Worm (Caenorhabditis elegans): ENCODE results near the gene H03G16.7.

H03G16.7 gene

ce11 chrX:15055914-15056313, at the start of gene H03G16.7:
Gene H03G16.7, minus strand, starts transcription at chrX:15056014.
- TF ChIP-seq ama-1 (optimal IDR thresholded peaks at IDR 0.05): no peak

- TF ChIP-seq flt-1 (GFP tag; IDR thresholded peaks at IDR 0.05) (no peak), ceh-36 (tag; optimal IDR thresholded peaks at IDR 0.05) (no peak), hmg-4 (GFP tag; optimal IDR thresholded peaks at IDR 0.05) (no peak), hmbx-1 (tag; optimal IDR thresholded peaks at IDR 0.05) (no peak)
Observed at ce11 chrX:15104963-15105493, 49.2 kb upstream of the H03G16.7 start.

ce11 chrX:15103481-15103880, 47.7 kb upstream of the H03G16.7 start:
- TF ChIP-seq aly-1 (tag; optimal IDR thresholded peaks at IDR 0.05): no peak
- TF ChIP-seq ceh-36 (tag; optimal IDR thresholded peaks at IDR 0.05): no peak
- TF ChIP-seq pes-1 (GFP tag; IDR thresholded peaks at IDR 0.05): no peak
- no peak for TF ChIP-seq B0310.2 (tag; optimal IDR thresholded peaks at IDR 0.05)
- no peak for TF ChIP-seq hmg-4 (GFP tag; optimal IDR thresholded peaks at IDR 0.05)
- TF ChIP-seq tra-4 (tag; optimal IDR thresholded peaks at IDR 0.05): no peak
- TF ChIP-seq ets-7 (tag; optimal IDR thresholded peaks at IDR 0.05): no peak
- TF ChIP-seq ceh-13 (GFP tag; optimal IDR thresholded peaks at IDR 0.05): no peak
- no peak for TF ChIP-seq tbx-11 (GFP tag; IDR thresholded peaks at IDR 0.05)
- no peak for TF ChIP-seq hnd-1 (tag; optimal IDR thresholded peaks at IDR 0.05)
- no peak for TF ChIP-seq hmbx-1 (tag; optimal IDR thresholded peaks at IDR 0.05)
- no peak for TF ChIP-seq ama-1 (optimal IDR thresholded peaks at IDR 0.05)
- TF ChIP-seq flt-1 (GFP tag; IDR thresholded peaks at IDR 0.05): no peak
- no peak for TF ChIP-seq scrt-1 (GFP tag; IDR thresholded peaks at IDR 0.05)
- no peak for TF ChIP-seq sea-1 (GFP tag; conservative IDR thresholded peaks at IDR 0.05)
- TF ChIP-seq tbx-37 (GFP tag; conservative IDR thresholded peaks at IDR 0.05): no peak

- TF ChIP-seq tbx-37 (GFP tag; conservative IDR thresholded peaks at IDR 0.05) (no peak), F13C5.2 (tag; optimal IDR thresholded peaks at IDR 0.05) (peak; percentile 28), hnd-1 (tag; optimal IDR thresholded peaks at IDR 0.05) (no peak), B0310.2 (tag; optimal IDR thresholded peaks at IDR 0.05) (no peak), ets-7 (tag; optimal IDR thresholded peaks at IDR 0.05) (no peak), pes-1 (GFP tag; IDR thresholded peaks at IDR 0.05) (no peak), hmbx-1 (tag; optimal IDR thresholded peaks at IDR 0.05) (no peak), aly-1 (tag; optimal IDR thresholded peaks at IDR 0.05) (no peak), sea-1 (GFP tag; conservative IDR thresholded peaks at IDR 0.05) (no peak), ceh-36 (tag; optimal IDR thresholded peaks at IDR 0.05) (no peak), ceh-13 (GFP tag; optimal IDR thresholded peaks at IDR 0.05) (no peak), ama-1 (optimal IDR thresholded peaks at IDR 0.05) (no peak), hmg-4 (GFP tag; optimal IDR thresholded peaks at IDR 0.05) (peak; percentile 45), flt-1 (GFP tag; IDR thresholded peaks at IDR 0.05) (no peak; the same call in 1 of the 2 replicates), tra-4 (tag; optimal IDR thresholded peaks at IDR 0.05) (no peak)
Observed at ce11 chrX:15100369-15100963, 44.7 kb upstream of the H03G16.7 start, which contains the start of gene dhhc-1. Gene dhhc-1, minus strand, starts transcription at chrX:15100419.

- no peak for TF ChIP-seq ama-1 (optimal IDR thresholded peaks at IDR 0.05)
- TF ChIP-seq aly-1 (tag; optimal IDR thresholded peaks at IDR 0.05): no peak
- TF ChIP-seq hnd-1 (tag; optimal IDR thresholded peaks at IDR 0.05): no peak
- no peak for TF ChIP-seq ets-7 (tag; optimal IDR thresholded peaks at IDR 0.05)
- TF ChIP-seq F13C5.2 (tag; optimal IDR thresholded peaks at IDR 0.05): no peak
- TF ChIP-seq tbx-37 (GFP tag; conservative IDR thresholded peaks at IDR 0.05): no peak
- no peak for TF ChIP-seq pes-1 (GFP tag; IDR thresholded peaks at IDR 0.05)
Observed at ce11 chrX:15097763-15098162, 41.9 kb upstream of the H03G16.7 start, which contains the start of gene F09B12.3. Gene F09B12.3, minus strand, starts transcription at chrX:15097954.

ce11 chrX:15096277-15096676, 40.5 kb upstream of the H03G16.7 start:
- TF ChIP-seq ceh-36 (tag; optimal IDR thresholded peaks at IDR 0.05) (no peak), hmg-4 (GFP tag; optimal IDR thresholded peaks at IDR 0.05) (no peak), hnd-1 (tag; optimal IDR thresholded peaks at IDR 0.05) (no peak), sea-1 (GFP tag; conservative IDR thresholded peaks at IDR 0.05) (no peak), tbx-11 (GFP tag; IDR thresholded peaks at IDR 0.05) (no peak), F13C5.2 (tag; optimal IDR thresholded peaks at IDR 0.05) (no peak), ama-1 (optimal IDR thresholded peaks at IDR 0.05) (no peak)

ce11 chrX:15094973-15095372, 39.2 kb upstream of the H03G16.7 start, which contains the start of gene F09B12.7:
Gene F09B12.7, minus strand, starts transcription at chrX:15095073.
- TF ChIP-seq flt-1 (GFP tag; IDR thresholded peaks at IDR 0.05) (no peak), ama-1 (optimal IDR thresholded peaks at IDR 0.05) (no peak), scrt-1 (GFP tag; IDR thresholded peaks at IDR 0.05) (no peak), ceh-13 (GFP tag; optimal IDR thresholded peaks at IDR 0.05) (no peak), B0310.2 (tag; optimal IDR thresholded peaks at IDR 0.05) (no peak), tbx-11 (GFP tag; IDR thresholded peaks at IDR 0.05) (no peak), hmbx-1 (tag; optimal IDR thresholded peaks at IDR 0.05) (no peak), tbx-37 (GFP tag; conservative IDR thresholded peaks at IDR 0.05) (no peak), sea-1 (GFP tag; conservative IDR thresholded peaks at IDR 0.05) (no peak), tra-4 (tag; optimal IDR thresholded peaks at IDR 0.05) (no peak), ceh-36 (tag; optimal IDR thresholded peaks at IDR 0.05) (no peak), hnd-1 (tag; optimal IDR thresholded peaks at IDR 0.05) (no peak), aly-1 (tag; optimal IDR thresholded peaks at IDR 0.05) (no peak), pes-1 (GFP tag; IDR thresholded peaks at IDR 0.05) (no peak), hmg-4 (GFP tag; optimal IDR thresholded peaks at IDR 0.05) (no peak), ets-7 (tag; optimal IDR thresholded peaks at IDR 0.05) (no peak)
